Worm (Caenorhabditis elegans) whole organism, late embryonic: ENCODE data around the gene C05D12.4.

Experiments
- K02D7.2 ChIP-seq: sonication (generic microtip); optimal IDR thresholded peaks from 2 replicates; lab custom pipeline; 2017; ENCODE audit warnings: mild to moderate bottlenecking, missing genetic modification characterization, missing compliant biosample characterization
- T23F11.4 ChIP-seq: fragments of 200-800 bp; sonication (Bioruptor generic); optimal IDR thresholded peaks from 2 replicates; lab custom pipeline; 2018; ENCODE audit warnings: mild to moderate bottlenecking, missing genetic modification characterization, missing compliant biosample characterization
- Y22D7AL.16 ChIP-seq: sonication (generic microtip); optimal IDR thresholded peaks from 2 replicates; lab custom pipeline; 2016; ENCODE audit warnings: missing genetic modification characterization, missing compliant biosample characterization
- ahr-1 ChIP-seq: sonication (generic microtip); optimal IDR thresholded peaks from 2 replicates; lab custom pipeline; 2016; ENCODE audit warnings: missing genetic modification characterization, missing compliant biosample characterization
- ama-1 ChIP-seq: fragments of 150-350 bp; optimal IDR thresholded peaks from 2 replicates; lab custom pipeline; 2014
- ceh-2 ChIP-seq: sonication (generic microtip); optimal IDR thresholded peaks from 2 replicates; lab custom pipeline; 2016; ENCODE audit warnings: missing genotype, missing genetic modification characterization, missing compliant biosample characterization
- ceh-22 ChIP-seq: sonication (generic microtip); optimal IDR thresholded peaks from 2 replicates; lab custom pipeline; 2017; ENCODE audit warnings: missing biosample characterization, missing genetic modification characterization
- ceh-24 ChIP-seq: sonication (generic microtip); optimal IDR thresholded peaks from 2 replicates; lab custom pipeline; 2016; ENCODE audit warnings: mild to moderate bottlenecking, missing genetic modification characterization, missing compliant biosample characterization
- ceh-30 ChIP-seq: fragments of 150-350 bp; optimal IDR thresholded peaks from 2 replicates; lab custom pipeline; 2014; ENCODE audit warnings: missing biosample characterization, missing genetic modification characterization
- ceh-31 ChIP-seq: sonication (generic microtip); optimal IDR thresholded peaks from 2 replicates; lab custom pipeline; 2016; ENCODE audit warnings: missing genetic modification characterization, missing compliant biosample characterization
- ceh-6 ChIP-seq: fragments of 200-800 bp; sonication (Bioruptor generic); optimal IDR thresholded peaks from 2 replicates; lab custom pipeline; 2018; ENCODE audit warnings: mild to moderate bottlenecking, missing genetic modification characterization, missing compliant biosample characterization
- che-1 ChIP-seq: sonication (generic microtip); optimal IDR thresholded peaks from 2 replicates; lab custom pipeline; 2016; ENCODE audit warnings: mild to moderate bottlenecking, missing genetic modification characterization, missing compliant biosample characterization
- elt-2 ChIP-seq: sonication (generic microtip); optimal IDR thresholded peaks from 2 replicates; lab custom pipeline; 2016; ENCODE audit warnings: missing genetic modification reagents, missing genetic modification characterization, missing compliant biosample characterization
- ets-4 ChIP-seq: sonication (generic microtip); optimal IDR thresholded peaks from 2 replicates; lab custom pipeline; 2016; ENCODE audit warnings: missing genetic modification characterization, missing compliant biosample characterization
- fax-1 ChIP-seq: sonication (generic microtip); optimal IDR thresholded peaks from 2 replicates; lab custom pipeline; 2016; ENCODE audit warnings: missing genotype, missing genetic modification characterization, missing compliant biosample characterization
- fkh-6 ChIP-seq: sonication (generic microtip); optimal IDR thresholded peaks from 2 replicates; lab custom pipeline; 2016; ENCODE audit warnings: missing genetic modification characterization, missing compliant biosample characterization
- gmeb-2 ChIP-seq: sonication (generic microtip); optimal IDR thresholded peaks from 2 replicates; lab custom pipeline; 2016; ENCODE audit warnings: missing genetic modification characterization, inconsistent platforms, missing compliant biosample characterization
- hlh-13 ChIP-seq: fragments of 200-800 bp; sonication (Bioruptor generic); optimal IDR thresholded peaks from 2 replicates; lab custom pipeline; 2018; ENCODE audit warnings: mild to moderate bottlenecking, missing genetic modification characterization, missing compliant biosample characterization
- hlh-15 ChIP-seq: sonication (generic microtip); optimal IDR thresholded peaks from 2 replicates; lab custom pipeline; 2016; ENCODE audit warnings: missing genetic modification characterization, missing compliant biosample characterization
- hlh-30 ChIP-seq: sonication (generic microtip); optimal IDR thresholded peaks from 2 replicates; lab custom pipeline; 2017; ENCODE audit warnings: antibody characterized with exemption, missing genetic modification characterization, missing compliant biosample characterization; ENCODE audit not compliant: insufficient read depth
- hlh-6 ChIP-seq: sonication (generic microtip); optimal IDR thresholded peaks from 2 replicates; lab custom pipeline; 2016; ENCODE audit warnings: missing genotype, missing genetic modification characterization, missing compliant biosample characterization
- hlh-8 ChIP-seq: sonication (generic microtip); optimal IDR thresholded peaks from 2 replicates; lab custom pipeline; 2016; ENCODE audit warnings: missing genotype, missing genetic modification characterization, missing compliant biosample characterization
- mec-3 ChIP-seq: sonication (generic microtip); optimal IDR thresholded peaks from 2 replicates; lab custom pipeline; 2016; ENCODE audit warnings: borderline replicate concordance, missing genetic modification characterization, missing compliant biosample characterization
- nhr-11 ChIP-seq: fragments of 150-350 bp; optimal IDR thresholded peaks from 2 replicates; lab custom pipeline; 2014; ENCODE audit warnings: missing biosample characterization, missing genetic modification characterization
- npax-4 ChIP-seq: sonication (generic microtip); optimal IDR thresholded peaks from 2 replicates; lab custom pipeline; 2016; ENCODE audit warnings: missing genetic modification characterization, missing compliant biosample characterization
- odd-2 ChIP-seq: sonication (generic microtip); optimal IDR thresholded peaks from 2 replicates; lab custom pipeline; 2017; ENCODE audit warnings: antibody characterized with exemption, mild to moderate bottlenecking, missing genetic modification characterization, missing compliant biosample characterization
- pat-9 ChIP-seq: fragments of 200-800 bp; sonication (Bioruptor generic); optimal IDR thresholded peaks from 2 replicates; lab custom pipeline; 2018; ENCODE audit warnings: mild to moderate bottlenecking, missing genetic modification characterization, moderate library complexity, missing compliant biosample characterization
- pha-4 ChIP-seq: fragments of 150-350 bp; optimal IDR thresholded peaks from 2 replicates; lab custom pipeline; 2018; ENCODE audit warnings: missing biosample characterization, missing genetic modification reagents, missing genetic modification characterization
- pqm-1 ChIP-seq: sonication (generic microtip); optimal IDR thresholded peaks from 2 replicates; lab custom pipeline; 2016; ENCODE audit warnings: missing genetic modification characterization, missing compliant biosample characterization
- pros-1 ChIP-seq: fragments of 150-350 bp; optimal IDR thresholded peaks from 2 replicates; lab custom pipeline; 2014; ENCODE audit warnings: missing biosample characterization, missing genetic modification reagents, missing genetic modification characterization
- ref-2 ChIP-seq: sonication (generic microtip); optimal IDR thresholded peaks from 2 replicates; lab custom pipeline; 2016; ENCODE audit warnings: missing genetic modification characterization, missing compliant biosample characterization
- sdc-2 ChIP-seq: sonication (generic microtip); optimal IDR thresholded peaks from 2 replicates; lab custom pipeline; 2016; ENCODE audit warnings: missing genotype, missing genetic modification characterization, missing compliant biosample characterization
- sox-2 ChIP-seq: fragments of 200-800 bp; sonication (Bioruptor generic); IDR thresholded peaks from 2 replicates; pipeline ENCODE4 v1.3.6; 2022; ENCODE audit warnings: missing genetic modification reagents, missing genetic modification characterization, missing compliant biosample characterization
- unc-42 ChIP-seq: sonication (generic microtip); optimal IDR thresholded peaks from 2 replicates; lab custom pipeline; 2016; ENCODE audit warnings: missing genotype, missing genetic modification characterization, missing compliant biosample characterization
- unc-86 ChIP-seq: sonication (generic microtip); optimal IDR thresholded peaks from 2 replicates; lab custom pipeline; 2016; ENCODE audit warnings: missing genetic modification characterization, missing compliant biosample characterization
- zip-5 ChIP-seq: sonication (generic microtip); optimal IDR thresholded peaks from 2 replicates; lab custom pipeline; 2016; ENCODE audit warnings: missing genetic modification characterization, missing compliant biosample characterization
- ztf-16 ChIP-seq: sonication (generic microtip); optimal IDR thresholded peaks from 2 replicates; lab custom pipeline; 2017; ENCODE audit warnings: missing genetic modification characterization, missing compliant biosample characterization

The C05D12.4 gene

ce11 chrII:11473525-11474181 is 42.0 kb downstream of the C05D12.4 start, which contains the start of the genes metl-1 and W02B12.11 (continued):
- TF ChIP-seq ceh-2 (tag; lab: Kevin White, UChicago) (no peak), sdc-2 (tag; lab: Kevin White, UChicago) (peak; percentile 6), ceh-22 (tag; lab: Kevin White, UChicago) (no peak), hlh-6 (tag; lab: Kevin White, UChicago) (no peak), ceh-6 (GFP tag; lab: Kevin White, UChicago) (no peak), gmeb-2 (tag; lab: Kevin White, UChicago) (no peak), che-1 (tag; lab: Kevin White, UChicago) (peak; percentile 13), ahr-1 (tag; lab: Kevin White, UChicago) (no peak), odd-2 (no peak), pha-4 (no peak), elt-2 (peak; percentile 66), hlh-15 (tag; lab: Kevin White, UChicago) (no peak), hlh-8 (peak; percentile 7), npax-4 (no peak), zip-5 (tag; lab: Kevin White, UChicago) (no peak), fax-1 (tag; lab: Kevin White, UChicago) (peak; percentile 13), pros-1 (tag; lab: Kevin White, UChicago) (no peak), hlh-13 (GFP tag; lab: Kevin White, UChicago) (no peak), hlh-30 (tag; lab: Kevin White, UChicago) (no peak), ref-2 (tag; lab: Kevin White, UChicago) (peak; percentile 49), sox-2 (GFP tag; lab: Robert Waterston, UW) (peak; percentile 50)

DNA sequence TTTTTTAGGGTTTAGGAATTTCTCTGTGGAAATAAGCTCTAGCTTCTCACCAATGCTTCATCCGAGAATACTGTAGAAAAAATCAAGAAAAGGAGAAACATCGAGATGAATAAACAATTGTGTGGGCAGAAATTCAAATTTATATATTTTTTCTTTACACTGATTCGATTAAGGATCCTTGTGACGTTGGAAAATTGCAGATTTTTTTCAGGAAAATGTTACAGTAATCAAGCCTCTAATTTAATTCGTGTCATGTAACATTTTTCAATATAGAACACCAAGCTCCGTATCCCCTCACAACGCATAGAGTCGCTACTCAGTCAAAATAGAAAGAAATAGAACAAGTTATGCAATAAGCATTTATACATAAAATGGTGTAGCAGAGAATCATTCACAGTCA is 44.7 kb downstream of the C05D12.4 start, which contains the start of gene W02B12.16:
TSS of gene W02B12.16 (minus strand) at position 101 of the 400 bp plus-strand sequence.
- no peak for TF ChIP-seq nhr-11 (tag; lab: Kevin White, UChicago)
- TF ChIP-seq ceh-30 (tag; lab: Kevin White, UChicago), result no peak
- TF ChIP-seq unc-42, result no peak
- no peak for TF ChIP-seq sdc-2 (tag; lab: Kevin White, UChicago)
- no peak for TF ChIP-seq unc-86 (tag; lab: Kevin White, UChicago)
- TF ChIP-seq K02D7.2, result no peak
- no peak for TF ChIP-seq sox-2 (GFP tag; lab: Robert Waterston, UW)
- no peak for TF ChIP-seq pqm-1
- TF ChIP-seq pha-4, result no peak
- TF ChIP-seq pat-9 (tag; lab: Kevin White, UChicago), result no peak
- TF ChIP-seq hlh-6 (tag; lab: Kevin White, UChicago), result no peak
- TF ChIP-seq ets-4, result no peak
- no peak for TF ChIP-seq ama-1 (lab: Kevin White, UChicago)
- no peak for TF ChIP-seq mec-3 (tag; lab: Kevin White, UChicago)
- no peak for TF ChIP-seq ahr-1 (tag; lab: Kevin White, UChicago)
- no peak for TF ChIP-seq T23F11.4
- TF ChIP-seq fkh-6 (tag; lab: Kevin White, UChicago), result no peak
- no peak for TF ChIP-seq pros-1 (tag; lab: Kevin White, UChicago)
- no peak for TF ChIP-seq Y22D7AL.16 (tag; lab: Kevin White, UChicago)
- TF ChIP-seq ceh-31 (tag; lab: Kevin White, UChicago), result no peak

ce11 chrII:11479076-11479475 is 47.4 kb downstream of the C05D12.4 start, which contains the start of gene W02B12.12:
W02B12.12 (minus strand) TSS chrII:11479176.
- no peak for TF ChIP-seq ceh-24 (tag; lab: Kevin White, UChicago)
- no peak for TF ChIP-seq ztf-16 (tag; lab: Kevin White, UChicago)
